Comparison of ENCODE assay signal across 4 fruit fly cellular contexts in genomic region chrX:6224225-6225190, dm6.
TF ChIP-seq lines count a peak whose summit lies in the region.

sqh (minus strand) TSS chrX:6225140.

TF ChIP-seq in whole organism, adult, 20 proteins besides CTCF, POLR2A, EP300 and RAD21 (continued from another document):
- peak; percentile 76 for TF ChIP-seq Crg-1 (GFP tag; optimal IDR thresholded peaks at IDR 0.05; lab: Kevin White, UChicago)
- no peak for TF ChIP-seq toe (GFP tag; optimal IDR thresholded peaks at IDR 0.05; lab: Kevin White, UChicago)
TF ChIP-seq in whole organism, adult: peak in this region for 16.

TF ChIP-seq in whole organism, embryonic, 481 proteins besides CTCF, POLR2A, EP300 and RAD21 (continued from another document and continues in another):
- TF ChIP-seq ranshi (GFP tag; IDR thresholded peaks at IDR 0.05; lab: Robert Waterston, UW) (peak; percentile 83), Hr78 (GFP tag; optimal IDR thresholded peaks at IDR 0.05; lab: Kevin White, UChicago) (peak in 1 of 2 experiments; percentile 72), sna (GFP tag; IDR thresholded peaks at IDR 0.05; lab: Robert Waterston, UW; ENCODE audit: partially characterized antibody) (no peak), CG16863 (GFP tag; optimal IDR thresholded peaks at IDR 0.05; lab: Kevin White, UChicago) (peak; percentile 13), kay (GFP tag; optimal IDR thresholded peaks at IDR 0.05; lab: Kevin White, UChicago) (peak; percentile 99), CG6254 (GFP tag; optimal IDR thresholded peaks at IDR 0.05; lab: Kevin White, UChicago) (peak; percentile 69), CG10654 (GFP tag; optimal IDR thresholded peaks at IDR 0.05; lab: Kevin White, UChicago) (peak; percentile 72), bbx (GFP tag; IDR thresholded peaks at IDR 0.05; lab: Robert Waterston, UW; ENCODE audit: partially characterized antibody) (no peak), Ptx1 (GFP tag; IDR thresholded peaks at IDR 0.05; lab: Robert Waterston, UW) (peak; percentile 94), eyg (GFP tag; optimal IDR thresholded peaks at IDR 0.05; lab: Kevin White, UChicago) (no peak), Opbp (GFP tag; IDR thresholded peaks at IDR 0.05; lab: Robert Waterston, UW; ENCODE audit: partially characterized antibody) (no peak), zen (tag; optimal IDR thresholded peaks at IDR 0.05; lab: Kevin White, UChicago) (peak; percentile 70), CG17361 (GFP tag; IDR thresholded peaks at IDR 0.05; lab: Robert Waterston, UW) (peak; percentile 88), crp (GFP tag; optimal IDR thresholded peaks at IDR 0.05; lab: Kevin White, UChicago) (peak in 1 of 2 experiments; percentile 48), HLH54F (GFP tag; optimal IDR thresholded peaks at IDR 0.05; lab: Kevin White, UChicago) (peak; percentile 56), en (GFP tag; optimal IDR thresholded peaks at IDR 0.05; lab: Kevin White, UChicago) (no peak), Atf3 (GFP tag; optimal IDR thresholded peaks at IDR 0.05; lab: Kevin White, UChicago) (peak; percentile 44), CG11504 (tag; optimal IDR thresholded peaks at IDR 0.05; lab: Kevin White, UChicago) (peak; percentile 90), vvl (GFP tag; IDR thresholded peaks at IDR 0.05; lab: Robert Waterston, UW) (peak; percentile 93), CG15514 (GFP tag; optimal IDR thresholded peaks at IDR 0.05; lab: Kevin White, UChicago) (peak; percentile 68), gro (GFP tag; optimal IDR thresholded peaks at IDR 0.05; lab: Kevin White, UChicago) (no peak), Aef1 (GFP tag; IDR thresholded peaks at IDR 0.05; lab: Robert Waterston, UW) (peak; percentile 85), CG12071 (GFP tag; optimal IDR thresholded peaks at IDR 0.05; lab: Kevin White, UChicago) (peak; percentile 62), pros (GFP tag; optimal IDR thresholded peaks at IDR 0.05; lab: Kevin White, UChicago) (peak; percentile 40), CG11093 (GFP tag; IDR thresholded peaks at IDR 0.05; lab: Robert Waterston, UW) (peak; percentile 90), cad (GFP tag; optimal IDR thresholded peaks at IDR 0.05; lab: Kevin White, UChicago) (no peak), Sry-δ (GFP tag; optimal IDR thresholded peaks at IDR 0.05; lab: Kevin White, UChicago) (no peak), CG1603 (tag; optimal IDR thresholded peaks at IDR 0.05; lab: Kevin White, UChicago) (peak; percentile 66), CG30020 (tag; optimal IDR thresholded peaks at IDR 0.05; lab: Kevin White, UChicago) (peak; percentile 51), CG9817 (tag; optimal IDR thresholded peaks at IDR 0.05; lab: Kevin White, UChicago) (peak; percentile 90), BtbVII (GFP tag; optimal IDR thresholded peaks at IDR 0.05; lab: Kevin White, UChicago) (peak; percentile 80), CG30403 (GFP tag; optimal IDR thresholded peaks at IDR 0.05; lab: Kevin White, UChicago) (peak; percentile 89), Hr3 (GFP tag; optimal IDR thresholded peaks at IDR 0.05; lab: Kevin White, UChicago) (peak; percentile 88), CG16813 (GFP tag; IDR thresholded peaks at IDR 0.05; lab: Robert Waterston, UW; ENCODE audit: partially characterized antibody) (no peak), CG3838 (GFP tag; optimal IDR thresholded peaks at IDR 0.05; lab: Kevin White, UChicago) (no peak), CG12391 (tag; optimal IDR thresholded peaks at IDR 0.05; lab: Kevin White, UChicago) (peak; percentile 90), HHEX (GFP tag; optimal IDR thresholded peaks at IDR 0.05; lab: Kevin White, UChicago) (peak; percentile 84), bcd (GFP tag; optimal IDR thresholded peaks at IDR 0.05; lab: Kevin White, UChicago) (peak; percentile 92), CG4328 (GFP tag; optimal IDR thresholded peaks at IDR 0.05; lab: Kevin White, UChicago) (peak; percentile 87), CG18011 (GFP tag; optimal IDR thresholded peaks at IDR 0.05; lab: Kevin White, UChicago) (peak; percentile 73), fd64A (GFP tag; optimal IDR thresholded peaks at IDR 0.05; lab: Kevin White, UChicago) (peak; percentile 71), CoRest (tag; optimal IDR thresholded peaks at IDR 0.05; lab: Kevin White, UChicago) (peak; percentile 94)

TF ChIP-seq in whole organism, prepupa, 60 proteins besides CTCF, POLR2A, EP300 and RAD21 (continued from another document):
- TF ChIP-seq CG10669 (GFP tag; optimal IDR thresholded peaks at IDR 0.05; lab: Kevin White, UChicago) (peak; percentile 83), CG10631 (GFP tag; optimal IDR thresholded peaks at IDR 0.05; lab: Kevin White, UChicago) (peak; percentile 85), CG6854 (GFP tag; optimal IDR thresholded peaks at IDR 0.05; lab: Kevin White, UChicago) (peak; percentile 56), net (GFP tag; optimal IDR thresholded peaks at IDR 0.05; lab: Kevin White, UChicago) (peak; percentile 86), salr (GFP tag; optimal IDR thresholded peaks at IDR 0.05; lab: Kevin White, UChicago) (peak; percentile 69 to 75), ss (GFP tag; optimal IDR thresholded peaks at IDR 0.05; lab: Kevin White, UChicago) (peak; percentile 82 to 91), CG11902 (GFP tag; optimal IDR thresholded peaks at IDR 0.05; lab: Kevin White, UChicago) (peak; percentile 65), OdsH (GFP tag; optimal IDR thresholded peaks at IDR 0.05; lab: Kevin White, UChicago) (peak; percentile 93), spab (GFP tag; optimal IDR thresholded peaks at IDR 0.05; lab: Kevin White, UChicago) (peak; percentile 69), Ets21C (GFP tag; optimal IDR thresholded peaks at IDR 0.05; lab: Kevin White, UChicago) (peak; percentile 61), eg (GFP tag; IDR thresholded peaks at IDR 0.05; lab: Robert Waterston, UW) (peak; percentile 91), CG4318 (GFP tag; optimal IDR thresholded peaks at IDR 0.05; lab: Kevin White, UChicago) (peak; percentile 83), Ets96B (tag; optimal IDR thresholded peaks at IDR 0.05; lab: Kevin White, UChicago) (peak; percentile 77), CG7368 (GFP tag; optimal IDR thresholded peaks at IDR 0.05; lab: Kevin White, UChicago) (peak; percentile 77), vri (GFP tag; optimal IDR thresholded peaks at IDR 0.05; lab: Kevin White, UChicago) (peak; percentile 84), cyc (GFP tag; optimal IDR thresholded peaks at IDR 0.05; lab: Kevin White, UChicago) (peak; percentile 75), Sox14 (GFP tag; optimal IDR thresholded peaks at IDR 0.05; lab: Kevin White, UChicago) (peak; percentile 88), CG34406 (GFP tag; optimal IDR thresholded peaks at IDR 0.05; lab: Kevin White, UChicago) (peak; percentile 88), CG15336 (GFP tag; IDR thresholded peaks at IDR 0.05; lab: Robert Waterston, UW) (peak; percentile 94), CG11762 (GFP tag; optimal IDR thresholded peaks at IDR 0.05; lab: Kevin White, UChicago; ENCODE audit: insufficient read depth) (peak; percentile 60), Gug (GFP tag; IDR thresholded peaks at IDR 0.05; lab: Robert Waterston, UW) (peak; percentile 89), CG8319 (GFP tag; optimal IDR thresholded peaks at IDR 0.05; lab: Kevin White, UChicago) (peak; percentile 64), lz (GFP tag; optimal IDR thresholded peaks at IDR 0.05; lab: Kevin White, UChicago) (peak; percentile 85), fd85E (GFP tag; optimal IDR thresholded peaks at IDR 0.05; lab: Kevin White, UChicago) (peak; percentile 22), CG6163 (GFP tag; IDR thresholded peaks at IDR 0.05; lab: Robert Waterston, UW) (peak; percentile 87), CG3032 (tag; optimal IDR thresholded peaks at IDR 0.05; lab: Kevin White, UChicago) (peak; percentile 81), CG31627 (GFP tag; optimal IDR thresholded peaks at IDR 0.05; lab: Kevin White, UChicago) (peak; percentile 75), fkh (GFP tag; optimal IDR thresholded peaks at IDR 0.05; lab: Kevin White, UChicago) (peak; percentile 98), CG8632 (GFP tag; optimal IDR thresholded peaks at IDR 0.05; lab: Kevin White, UChicago) (peak; percentile 80), CG8119 (GFP tag; IDR thresholded peaks at IDR 0.05; lab: Robert Waterston, UW) (peak; percentile 94), acj6 (GFP tag; optimal IDR thresholded peaks at IDR 0.05; lab: Kevin White, UChicago) (peak; percentile 90), Eip93F (GFP tag; optimal IDR thresholded peaks at IDR 0.05; lab: Kevin White, UChicago) (peak; percentile 91), svp (GFP tag; lab: Kevin White, UChicago) (peak; percentile 92), Smox (GFP tag; optimal IDR thresholded peaks at IDR 0.05; lab: Kevin White, UChicago) (peak; percentile 82), CG1621 (tag; optimal IDR thresholded peaks at IDR 0.05; lab: Kevin White, UChicago) (peak; percentile 76), Sox102F (GFP tag; optimal IDR thresholded peaks at IDR 0.05; lab: Kevin White, UChicago) (peak; percentile 84), esn (GFP tag; optimal IDR thresholded peaks at IDR 0.05; lab: Kevin White, UChicago) (peak; percentile 89), Lpt (GFP tag; optimal IDR thresholded peaks at IDR 0.05; lab: Kevin White, UChicago) (peak; percentile 84), Met (GFP tag; optimal IDR thresholded peaks at IDR 0.05; lab: Kevin White, UChicago) (peak; percentile 85), Hr4 (GFP tag; optimal IDR thresholded peaks at IDR 0.05; lab: Kevin White, UChicago) (peak; percentile 87), Eip75B (GFP tag; optimal IDR thresholded peaks at IDR 0.05; lab: Kevin White, UChicago) (peak; percentile 78)

TF ChIP-seq in whole organism, wandering third instar larva, 38 proteins besides CTCF, POLR2A, EP300 and RAD21 (continued from another document):
- TF ChIP-seq foxo (GFP tag; optimal IDR thresholded peaks at IDR 0.05; lab: Kevin White, UChicago), result peak in 1 of 2 experiments; percentile 91
- TF ChIP-seq Hr83 (GFP tag; optimal IDR thresholded peaks at IDR 0.05; lab: Kevin White, UChicago; ENCODE audit: poor library complexity, severe bottlenecking), result peak; percentile 66
- peak; percentile 90 for TF ChIP-seq woc (GFP tag; optimal IDR thresholded peaks at IDR 0.05; lab: Kevin White, UChicago)
- TF ChIP-seq GATAd (GFP tag; optimal IDR thresholded peaks at IDR 0.05; lab: Kevin White, UChicago), result no peak
- TF ChIP-seq sage (GFP tag; optimal IDR thresholded peaks at IDR 0.05; lab: Kevin White, UChicago), result peak; percentile 83
- TF ChIP-seq dsf (GFP tag; optimal IDR thresholded peaks at IDR 0.05; lab: Kevin White, UChicago; ENCODE audit: borderline replicate concordance), result no peak
- TF ChIP-seq dl (GFP tag; optimal IDR thresholded peaks at IDR 0.05; lab: Kevin White, UChicago; ENCODE audit: insufficient read depth in 1 of 2, partially characterized antibody in 2 of 2), result no peak
- peak; percentile 89 for TF ChIP-seq rgr (GFP tag; optimal IDR thresholded peaks at IDR 0.05; lab: Kevin White, UChicago)
- no peak for TF ChIP-seq tai (GFP tag; optimal IDR thresholded peaks at IDR 0.05; lab: Kevin White, UChicago)
- TF ChIP-seq usp (GFP tag; optimal IDR thresholded peaks at IDR 0.05; lab: Kevin White, UChicago), result no peak
- TF ChIP-seq OdsH (GFP tag; optimal IDR thresholded peaks at IDR 0.05; lab: Kevin White, UChicago), result peak; percentile 90
- TF ChIP-seq Dfd (GFP tag; optimal IDR thresholded peaks at IDR 0.05; lab: Kevin White, UChicago), result no peak
- no peak for TF ChIP-seq Myc (optimal IDR thresholded peaks at IDR 0.05; lab: Kevin White, UChicago)
- no peak for TF ChIP-seq pan (optimal IDR thresholded peaks at IDR 0.05; lab: Kevin White, UChicago)
- peak; percentile 82 for TF ChIP-seq ey (GFP tag; optimal IDR thresholded peaks at IDR 0.05; lab: Kevin White, UChicago)
- no peak for TF ChIP-seq Vsx2 (GFP tag; optimal IDR thresholded peaks at IDR 0.05; lab: Kevin White, UChicago; ENCODE audit: partially characterized antibody)
- TF ChIP-seq br (GFP tag; optimal IDR thresholded peaks at IDR 0.05; lab: Kevin White, UChicago), result peak; percentile 84
TF ChIP-seq in whole organism, wandering third instar larva: peak in this region for 25.
